Worm (Caenorhabditis elegans) whole organism, L2 larva: Measurements from ENCODE around the gene F39D8.3.

Experiments used
- C34F6.9 ChIP-seq: fragments of 150-350 bp; optimal IDR thresholded peaks from 2 replicates; lab custom pipeline; 2014; ENCODE audit warnings: missing biosample characterization, missing genetic modification characterization
- F13H6.1 ChIP-seq: sonication (generic microtip); optimal IDR thresholded peaks from 2 replicates; lab custom pipeline; 2016; ENCODE audit warnings: missing genetic modification characterization, missing compliant biosample characterization
- Y55F3AM.14 ChIP-seq: fragments of 200-800 bp; sonication (Bioruptor generic); optimal IDR thresholded peaks from 2 replicates; lab custom pipeline; 2018; ENCODE audit warnings: mild to moderate bottlenecking, missing genetic modification characterization, missing compliant biosample characterization
- ZK546.5 ChIP-seq: sonication (generic microtip); optimal IDR thresholded peaks from 2 replicates; lab custom pipeline; 2017; ENCODE audit warnings: missing biosample characterization, missing genetic modification characterization
- alr-1 ChIP-seq: fragments of 150-350 bp; optimal IDR thresholded peaks from 2 replicates; lab custom pipeline; 2014; ENCODE audit warnings: missing biosample characterization, missing genetic modification characterization
- blmp-1 ChIP-seq: sonication (generic microtip); optimal IDR thresholded peaks from 2 replicates; lab custom pipeline; 2017; ENCODE audit warnings: missing genetic modification characterization, mild to moderate bottlenecking, missing compliant biosample characterization, antibody characterized with exemption, moderate library complexity; ENCODE audit not compliant: insufficient read depth
- ceh-82 ChIP-seq: fragments of 150-350 bp; optimal IDR thresholded peaks from 2 replicates; lab custom pipeline; 2014; ENCODE audit warnings: missing biosample characterization, missing genetic modification characterization
- crh-2 ChIP-seq: sonication (generic microtip); optimal IDR thresholded peaks from 2 replicates; lab custom pipeline; 2017; ENCODE audit warnings: missing biosample characterization, missing genetic modification characterization
- egl-27 ChIP-seq: sonication (generic microtip); optimal IDR thresholded peaks from 3 replicates; lab custom pipeline; 2017; ENCODE audit warnings: missing biosample characterization, missing genetic modification reagents, missing genetic modification characterization
- elt-3 ChIP-seq: sonication (generic microtip); optimal IDR thresholded peaks from 2 replicates; lab custom pipeline; 2017; ENCODE audit warnings: missing biosample characterization, missing genetic modification characterization
- fos-1 ChIP-seq: fragments of 150-350 bp; optimal IDR thresholded peaks from 2 replicates; lab custom pipeline; 2014; ENCODE audit warnings: missing biosample characterization, missing genetic modification characterization
- lin-13 ChIP-seq: fragments of 150-350 bp; optimal IDR thresholded peaks from 2 replicates; lab custom pipeline; 2014; ENCODE audit warnings: missing biosample characterization, missing genetic modification reagents, missing genetic modification characterization
- lin-39 ChIP-seq: fragments of 150-350 bp; optimal IDR thresholded peaks from 2 replicates; lab custom pipeline; 2014; ENCODE audit warnings: missing biosample characterization, missing genetic modification reagents, missing genetic modification characterization
- lsy-2 ChIP-seq, 2 experiments: fragments of 150-350 bp in 1 of 2; sonication (generic microtip) in 1 of 2; optimal IDR thresholded peaks; 2 replicates each; lab custom pipeline; 2014 to 2017; ENCODE audit warnings: missing biosample characterization in 2 of 2, missing genetic modification characterization in 2 of 2
- mab-5 ChIP-seq: fragments of 150-350 bp; optimal IDR thresholded peaks from 2 replicates; lab custom pipeline; 2014; ENCODE audit warnings: missing biosample characterization, missing genetic modification characterization
- mbf-1 ChIP-seq: sonication (generic microtip); optimal IDR thresholded peaks from 2 replicates; lab custom pipeline; 2017; ENCODE audit warnings: missing biosample characterization, missing genetic modification characterization
- mdl-1 ChIP-seq, 2 experiments: fragments of 150-350 bp in 1 of 2; sonication (generic microtip) in 1 of 2; optimal IDR thresholded peaks; 2 replicates each; lab custom pipeline; 2017; ENCODE audit warnings: missing biosample characterization in 2 of 2, missing genetic modification characterization in 2 of 2
- nhr-129 ChIP-seq: fragments of 150-350 bp; optimal IDR thresholded peaks from 2 replicates; lab custom pipeline; 2014; ENCODE audit warnings: missing biosample characterization, missing genetic modification characterization
- nhr-21 ChIP-seq: fragments of 150-350 bp; optimal IDR thresholded peaks from 2 replicates; lab custom pipeline; 2014; ENCODE audit warnings: missing biosample characterization, missing genetic modification characterization
- nhr-23 ChIP-seq: fragments of 150-350 bp; optimal IDR thresholded peaks from 2 replicates; lab custom pipeline; 2014; ENCODE audit warnings: missing biosample characterization, missing genetic modification reagents, missing genetic modification characterization
- nhr-237 ChIP-seq: fragments of 150-350 bp; optimal IDR thresholded peaks from 2 replicates; lab custom pipeline; 2014; ENCODE audit warnings: missing biosample characterization, missing genetic modification characterization
- nhr-25 ChIP-seq: fragments of 150-350 bp; sonication (generic microtip); optimal IDR thresholded peaks from 3 replicates; lab custom pipeline; 2014; ENCODE audit warnings: missing biosample characterization, missing genetic modification characterization
- nhr-6 ChIP-seq: fragments of 150-350 bp; optimal IDR thresholded peaks from 2 replicates; lab custom pipeline; 2014; ENCODE audit warnings: missing biosample characterization, missing genetic modification characterization
- peb-1 ChIP-seq: fragments of 150-350 bp; optimal IDR thresholded peaks from 2 replicates; lab custom pipeline; 2014; ENCODE audit warnings: missing biosample characterization, missing genetic modification characterization
- sem-4 ChIP-seq: fragments of 150-350 bp; optimal IDR thresholded peaks from 2 replicates; lab custom pipeline; 2014; ENCODE audit warnings: missing biosample characterization, missing genetic modification reagents, missing genetic modification characterization
- skn-1 ChIP-seq: sonication (generic microtip); optimal IDR thresholded peaks from 2 replicates; lab custom pipeline; 2017; ENCODE audit warnings: missing biosample characterization, missing genetic modification characterization
- sma-3 ChIP-seq: sonication (generic microtip); optimal IDR thresholded peaks from 2 replicates; lab custom pipeline; 2016; ENCODE audit warnings: missing genetic modification reagents, missing genetic modification characterization, missing compliant biosample characterization
- sma-9 ChIP-seq, 2 experiments: fragments of 150-350 bp in 1 of 2; sonication (generic microtip) in 1 of 2; optimal IDR thresholded peaks; 2 replicates each; lab custom pipeline; 2014 to 2016; ENCODE audit warnings: missing genetic modification characterization in 2 of 2, mild to moderate bottlenecking in 1 of 2, missing biosample characterization in 1 of 2, missing compliant biosample characterization in 1 of 2, missing genetic modification reagents in 1 of 2, moderate library complexity in 1 of 2
- snpc-4 ChIP-seq: fragments of 150-350 bp; optimal IDR thresholded peaks from 2 replicates; lab custom pipeline; 2014; ENCODE audit warnings: missing biosample characterization, missing genetic modification characterization
- unc-55 ChIP-seq: fragments of 150-350 bp; sonication (generic microtip); optimal IDR thresholded peaks from 3 replicates; lab custom pipeline; 2014; ENCODE audit warnings: missing biosample characterization, missing genetic modification reagents, missing genetic modification characterization
- unc-62 ChIP-seq: fragments of 150-350 bp; optimal IDR thresholded peaks from 2 replicates; lab custom pipeline; 2014; ENCODE audit warnings: missing biosample characterization, missing genetic modification reagents, missing genetic modification characterization
- zag-1 ChIP-seq: fragments of 150-350 bp; optimal IDR thresholded peaks from 2 replicates; lab custom pipeline; 2014; ENCODE audit warnings: missing biosample characterization, missing genetic modification characterization
- ztf-11 ChIP-seq: sonication (generic microtip); optimal IDR thresholded peaks from 2 replicates; lab custom pipeline; 2017; ENCODE audit warnings: missing biosample characterization, missing genetic modification characterization

F39D8.3 gene

DNA sequence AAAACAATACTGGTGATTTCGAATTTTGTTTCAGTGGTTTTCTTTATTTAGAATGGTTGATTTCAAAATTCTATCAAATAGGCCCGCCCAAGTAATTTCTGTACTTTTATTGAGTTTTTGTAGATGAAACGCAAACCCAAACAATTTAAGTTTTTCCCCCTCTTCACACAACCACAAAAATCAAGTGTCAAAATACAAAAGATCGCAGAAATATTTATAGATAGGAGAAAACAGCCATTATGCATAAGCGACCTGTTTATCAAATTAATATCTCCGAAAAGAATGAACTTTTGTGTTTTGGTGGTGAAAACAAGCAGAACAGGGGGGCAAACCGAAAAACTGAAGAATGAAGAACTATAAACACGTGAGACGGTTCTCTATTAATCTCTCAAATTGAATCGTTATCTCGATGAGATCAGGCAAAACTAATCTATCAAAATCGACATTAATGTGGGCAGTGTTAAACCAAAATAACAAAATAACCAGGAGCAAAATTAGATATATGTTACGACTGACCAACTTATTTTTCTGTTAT is 36.6 kb upstream of the F39D8.3 start:
- TF ChIP-seq blmp-1 (tag; lab: Kevin White, UChicago) (peak; percentile 30), mdl-1 (tag; optimal IDR thresholded peaks at IDR 0.05; lab: Kevin White, UChicago) (peak in 1 of 2 experiments; percentile 13), lsy-2 (tag; optimal IDR thresholded peaks at IDR 0.05; lab: Kevin White, UChicago) (no peak), nhr-25 (no peak), sma-9 (GFP tag; optimal IDR thresholded peaks at IDR 0.05; lab: Kevin White, UChicago) (peak; percentile 53), sma-9 (tag; optimal IDR thresholded peaks at IDR 0.05; lab: Kevin White, UChicago) (no peak), nhr-6 (tag; lab: Kevin White, UChicago) (no peak), sma-3 (GFP tag; lab: Kevin White, UChicago) (no peak), nhr-21 (tag; lab: Kevin White, UChicago) (peak; percentile 39), nhr-237 (no peak), elt-3 (tag; lab: Kevin White, UChicago) (no peak), zag-1 (tag; lab: Kevin White, UChicago) (no peak)

DNA sequence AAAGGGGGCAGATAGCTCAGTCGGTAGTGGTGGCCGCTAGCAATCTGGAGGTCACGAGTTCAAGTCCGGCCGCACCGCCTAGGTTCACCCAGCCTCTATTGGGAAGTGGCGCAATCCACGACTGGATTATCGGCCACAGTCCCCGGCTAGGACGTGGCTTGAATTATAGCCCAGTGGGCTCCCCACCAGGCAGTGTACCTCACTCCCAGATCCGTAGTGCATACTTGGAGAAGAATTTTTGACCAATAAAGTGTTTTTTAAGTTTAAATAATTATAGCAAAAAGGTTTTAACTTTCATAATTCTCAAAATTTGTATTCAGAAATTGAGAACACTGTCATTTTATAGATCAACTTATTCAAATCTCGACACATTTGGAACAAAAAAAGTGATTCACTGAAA is 35.4 kb upstream of the F39D8.3 start:
- no peak for TF ChIP-seq C34F6.9
- TF ChIP-seq lin-39 (tag; lab: Kevin White, UChicago) = no peak
- TF ChIP-seq mbf-1 (tag; lab: Kevin White, UChicago) = no peak
- no peak for TF ChIP-seq blmp-1 (tag; lab: Kevin White, UChicago)
- no peak for TF ChIP-seq unc-62 (GFP tag; lab: Kevin White, UChicago)
- TF ChIP-seq nhr-23 (tag; lab: Kevin White, UChicago) = no peak
- TF ChIP-seq zag-1 (tag; lab: Kevin White, UChicago) = no peak
- TF ChIP-seq nhr-25 = no peak
- TF ChIP-seq mdl-1 (tag; optimal IDR thresholded peaks at IDR 0.05; lab: Kevin White, UChicago) = no peak
- no peak for TF ChIP-seq skn-1 (tag; lab: Kevin White, UChicago)
- no peak for TF ChIP-seq ceh-82 (tag; lab: Kevin White, UChicago)
- TF ChIP-seq sem-4 (tag; lab: Kevin White, UChicago) = no peak
- TF ChIP-seq nhr-6 (tag; lab: Kevin White, UChicago) = no peak
- no peak for TF ChIP-seq mab-5 (tag; lab: Kevin White, UChicago)
- no peak for TF ChIP-seq nhr-21 (tag; lab: Kevin White, UChicago)
- no peak for TF ChIP-seq ztf-11 (tag; lab: Kevin White, UChicago)
- no peak for TF ChIP-seq peb-1 (tag; lab: Kevin White, UChicago)
- no peak for TF ChIP-seq lin-13 (GFP tag; lab: Kevin White, UChicago)
- no peak for TF ChIP-seq alr-1 (tag; lab: Kevin White, UChicago)
- no peak for TF ChIP-seq sma-3 (GFP tag; lab: Kevin White, UChicago)

DNA sequence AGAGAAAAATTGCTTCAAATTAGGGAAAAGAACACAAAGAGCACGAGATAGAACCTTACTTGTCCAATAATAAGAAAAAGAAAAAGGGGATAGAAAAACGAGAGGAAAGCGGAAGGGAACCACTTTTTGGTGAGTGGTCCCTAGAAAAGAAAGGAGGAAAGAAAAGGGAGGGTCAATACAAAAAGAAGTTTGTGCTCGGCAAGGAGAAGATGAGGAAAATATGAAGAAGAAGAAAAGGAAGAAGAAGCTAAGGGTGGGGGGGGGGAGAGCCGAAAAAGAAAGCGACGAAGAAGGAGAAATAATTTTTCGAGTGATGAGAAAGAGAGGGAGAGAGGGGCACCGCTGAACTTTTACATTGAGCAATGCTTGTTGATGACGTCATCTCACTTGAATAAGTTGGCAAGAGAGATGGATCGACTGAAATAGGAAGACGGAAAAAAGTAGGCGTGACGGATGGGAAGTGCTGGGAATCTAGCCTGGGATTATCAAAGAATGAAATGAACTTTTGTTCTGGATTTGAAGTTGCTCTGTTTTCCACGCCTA is 34.9 kb upstream of the F39D8.3 start:
- TF ChIP-seq peb-1 (tag; lab: Kevin White, UChicago) = no peak
- TF ChIP-seq lin-39 (tag; lab: Kevin White, UChicago) = no peak
- TF ChIP-seq sma-9 (GFP tag; optimal IDR thresholded peaks at IDR 0.05; lab: Kevin White, UChicago) = peak; percentile 90
- no peak for TF ChIP-seq sma-9 (tag; optimal IDR thresholded peaks at IDR 0.05; lab: Kevin White, UChicago)
- TF ChIP-seq mab-5 (tag; lab: Kevin White, UChicago) = peak; percentile 60
- TF ChIP-seq unc-55 (GFP tag; lab: Kevin White, UChicago) = peak; percentile 91
- no peak for TF ChIP-seq nhr-25
- TF ChIP-seq mdl-1 (tag; optimal IDR thresholded peaks at IDR 0.05; lab: Kevin White, UChicago) = peak; percentile 25 to 33
- TF ChIP-seq Y55F3AM.14 (GFP tag; lab: Kevin White, UChicago) = peak; percentile 17
- peak; percentile 44 for TF ChIP-seq snpc-4 (tag; lab: Kevin White, UChicago)
- no peak for TF ChIP-seq ZK546.5 (tag; lab: Kevin White, UChicago)
- no peak for TF ChIP-seq blmp-1 (tag; lab: Kevin White, UChicago)
- TF ChIP-seq C34F6.9 = peak; percentile 56
- peak; percentile 82 for TF ChIP-seq zag-1 (tag; lab: Kevin White, UChicago)
- peak in 1 of 2 experiments; percentile 59 for TF ChIP-seq lsy-2 (tag; optimal IDR thresholded peaks at IDR 0.05; lab: Kevin White, UChicago)
- TF ChIP-seq nhr-129 (tag; lab: Kevin White, UChicago) = peak; percentile 50
- peak; percentile 7 for TF ChIP-seq fos-1 (tag; lab: Kevin White, UChicago)
- peak; percentile 60 for TF ChIP-seq crh-2
- peak; percentile 66 for TF ChIP-seq egl-27 (tag; lab: Kevin White, UChicago)
- peak; percentile 26 for TF ChIP-seq nhr-6 (tag; lab: Kevin White, UChicago)
- peak; percentile 73 for TF ChIP-seq F13H6.1 (tag; lab: Kevin White, UChicago)
